Fruit fly (Drosophila melanogaster) whole organism, prepupa: Measurements from ENCODE around the gene Dscam3.

Source experiments
- CG3032 ChIP-seq: fragments of 200-800 bp; optimal IDR thresholded peaks from 2 replicates; lab custom pipeline; 2019; ENCODE audit warnings: missing biosample characterization, mild to moderate bottlenecking, missing genetic modification characterization, moderate library complexity
- CG31627 ChIP-seq: fragments of 200-800 bp; sonication (Bioruptor generic); optimal IDR thresholded peaks from 3 replicates; lab custom pipeline; 2016; ENCODE audit warnings: missing biosample characterization, missing genetic modification characterization
- CG32006 ChIP-seq: fragments of 200-800 bp; sonication (Bioruptor generic); optimal IDR thresholded peaks from 3 replicates; lab custom pipeline; 2017; ENCODE audit warnings: missing biosample characterization, mild to moderate bottlenecking, missing genetic modification characterization
- CG6276 ChIP-seq: fragments of 200-800 bp; sonication (Bioruptor generic); optimal IDR thresholded peaks from 2 replicates; lab custom pipeline; 2017; ENCODE audit warnings: missing biosample characterization, mild to moderate bottlenecking, missing genetic modification characterization
- CG6808 ChIP-seq: fragments of 200-800 bp; sonication (Bioruptor generic); optimal IDR thresholded peaks from 3 replicates; lab custom pipeline; 2017; ENCODE audit warnings: missing biosample characterization, missing genetic modification characterization, mild to moderate bottlenecking, moderate library complexity, missing genetic modification reagents
- Eip93F ChIP-seq: fragments of 200-800 bp; sonication (Bioruptor generic); optimal IDR thresholded peaks from 2 replicates; lab custom pipeline; 2016; ENCODE audit warnings: missing biosample characterization, mild to moderate bottlenecking, missing genetic modification characterization
- Hr39 ChIP-seq: fragments of 200-800 bp; sonication (Bioruptor generic); optimal IDR thresholded peaks from 2 replicates; lab custom pipeline; 2016; ENCODE audit warnings: missing biosample characterization, missing genetic modification characterization
- Sox102F ChIP-seq: fragments of 200-800 bp; sonication (Bioruptor generic); optimal IDR thresholded peaks from 2 replicates; lab custom pipeline; 2016; ENCODE audit warnings: missing biosample characterization, mild to moderate bottlenecking, missing genetic modification characterization
- spab ChIP-seq: fragments of 200-800 bp; sonication (Bioruptor generic); optimal IDR thresholded peaks from 2 replicates; lab custom pipeline; 2017; ENCODE audit warnings: missing biosample characterization, mild to moderate bottlenecking, missing genetic modification characterization, missing genetic modification reagents

- TF ChIP-seq Hr39 (GFP tag; lab: Kevin White, UChicago) (no peak), CG6276 (GFP tag; lab: Kevin White, UChicago) (no peak), CG31627 (GFP tag; lab: Kevin White, UChicago) (no peak), spab (no peak), Sox102F (GFP tag; lab: Kevin White, UChicago) (no peak), CG6808 (GFP tag; lab: Kevin White, UChicago) (no peak), CG3032 (tag; lab: Kevin White, UChicago) (no peak), Eip93F (no peak), CG32006 (GFP tag; lab: Kevin White, UChicago) (no peak)
Observed at dm6 chr3R:17540497-17540822, 35.0 kb upstream of the Dscam3 start.
